Fruit fly (Drosophila melanogaster) whole organism: ENCODE measurements around the gene CG43319.

ENCODE experiments used
- CG8478 ChIP-seq: fragments of >200 bp; optimal IDR thresholded peaks from 2 replicates; lab custom pipeline; 2018; ENCODE audit warnings: inconsistent platforms
- Dll ChIP-seq: fragments of >200 bp; optimal IDR thresholded peaks from 2 replicates; lab custom pipeline; 2017
- EcR ChIP-seq, 2 experiments: fragments of >200 bp; optimal IDR thresholded peaks; 2 replicates each; lab custom pipeline; 2017; ENCODE audit warnings: missing biosample characterization in 2 of 2, missing genetic modification characterization in 2 of 2, missing genetic modification reagents in 2 of 2
- pan ChIP-seq: fragments of >200 bp; optimal IDR thresholded peaks from 2 replicates; lab custom pipeline; 2017
- psq ChIP-seq: fragments of >200 bp; optimal IDR thresholded peaks from 2 replicates; lab custom pipeline; 2017
- usp ChIP-seq: fragments of >200 bp; optimal IDR thresholded peaks from 2 replicates; lab custom pipeline; 2017; ENCODE audit warnings: missing biosample characterization, missing genetic modification characterization, mixed read lengths

The CG43319 gene

DNA sequence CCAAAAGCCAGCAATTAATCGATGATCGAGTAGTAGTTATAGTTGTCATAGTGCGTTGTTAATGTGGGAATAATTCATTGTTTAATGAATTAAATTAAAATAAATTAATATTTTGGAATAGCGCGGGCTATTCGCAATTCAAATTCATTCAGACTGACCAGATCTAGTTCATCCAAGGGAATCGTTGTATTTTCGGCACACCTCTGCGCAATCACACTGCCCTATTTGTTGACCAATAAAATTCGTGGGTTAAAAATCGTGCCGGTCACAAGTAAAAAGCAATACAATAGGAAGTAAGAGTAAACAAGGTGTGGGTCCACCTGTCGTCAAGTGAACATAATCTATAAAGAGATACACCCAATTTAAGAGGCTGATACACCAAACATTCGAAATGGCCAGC lies 15.1 kb upstream of the CG43319 start, which contains the start of gene CG12883:
CG12883 (plus strand) TSS at position 273 of the 400 bp plus-strand sequence.
- TF ChIP-seq EcR (GFP tag; optimal IDR thresholded peaks at IDR 0.05; lab: Kevin White, UChicago) (no peak), psq (lab: Kevin White, UChicago) (no peak), pan (lab: Kevin White, UChicago) (no peak), CG8478 (lab: Kevin White, UChicago) (no peak), usp (GFP tag; lab: Kevin White, UChicago) (no peak), Dll (lab: Kevin White, UChicago) (no peak)

DNA sequence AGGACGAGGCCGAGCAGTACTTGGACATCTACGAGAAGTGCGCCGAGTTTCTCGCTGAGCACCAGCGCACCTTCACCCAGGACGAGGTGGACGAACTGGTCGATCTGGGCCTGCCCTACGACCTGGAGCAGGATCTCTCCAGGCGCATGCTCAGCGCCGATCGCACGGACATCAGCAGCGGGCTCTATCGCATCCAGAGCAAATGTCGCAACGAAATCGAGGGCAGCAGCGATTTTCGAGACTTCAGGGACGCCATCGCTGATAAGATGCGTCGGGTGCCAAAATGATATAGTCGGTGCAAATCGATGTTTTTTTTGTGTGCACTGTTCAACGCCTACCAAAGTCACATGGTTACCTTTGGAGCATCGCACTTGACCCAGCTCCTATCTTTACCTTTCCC lies 14.5 kb upstream of the CG43319 start:
- TF ChIP-seq CG8478 (lab: Kevin White, UChicago) (no peak), usp (GFP tag; lab: Kevin White, UChicago) (no peak), psq (lab: Kevin White, UChicago) (no peak), pan (lab: Kevin White, UChicago) (no peak)

DNA sequence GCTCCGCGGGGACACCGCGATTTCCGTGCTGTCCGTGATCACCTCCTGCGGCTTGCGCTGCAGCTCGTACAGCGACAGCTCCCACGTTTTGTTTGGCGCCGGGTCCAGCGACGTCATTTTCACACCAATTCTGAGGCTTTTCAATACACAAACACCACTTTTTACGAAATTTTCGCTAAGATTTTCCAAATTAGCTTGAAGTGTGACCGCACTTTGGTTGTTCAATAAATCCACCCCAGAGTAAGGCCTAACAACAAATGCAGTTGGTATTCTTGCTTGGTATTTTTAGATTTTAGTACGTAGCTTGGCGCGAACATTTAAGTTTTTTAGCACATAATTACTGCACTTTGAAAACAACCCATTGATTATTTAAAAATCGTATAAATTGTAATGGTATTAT lies 12.3 kb upstream of the CG43319 start, which contains the start of gene Sce:
Sce (minus strand) TSS at position 231 of the 400 bp plus-strand sequence.
- TF ChIP-seq usp (GFP tag; lab: Kevin White, UChicago): no peak
- TF ChIP-seq CG8478 (lab: Kevin White, UChicago): no peak
- no peak for TF ChIP-seq pan (lab: Kevin White, UChicago)
- TF ChIP-seq Dll (lab: Kevin White, UChicago): no peak
- TF ChIP-seq psq (lab: Kevin White, UChicago): no peak
- no peak for TF ChIP-seq EcR (GFP tag; optimal IDR thresholded peaks at IDR 0.05; lab: Kevin White, UChicago)

DNA sequence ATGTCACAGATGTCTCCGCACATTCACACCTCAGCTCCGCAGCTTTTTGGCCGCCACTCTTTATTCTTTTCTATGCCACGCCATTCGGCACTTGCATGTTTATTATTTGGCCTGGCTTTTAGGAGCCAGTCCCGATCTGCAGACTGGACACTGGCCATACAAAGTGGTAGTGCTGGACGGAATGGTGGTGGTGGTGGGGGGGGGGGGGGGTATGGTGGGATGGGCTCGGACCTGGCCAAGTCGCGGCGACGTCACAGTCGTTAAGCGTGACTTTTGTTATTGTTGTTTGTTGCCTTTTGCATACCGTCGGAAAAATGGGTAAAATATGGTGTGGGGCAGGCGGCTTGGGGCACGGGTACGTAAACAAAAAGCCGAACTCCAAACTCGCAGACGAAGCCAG lies 9.0 kb upstream of the CG43319 start:
- TF ChIP-seq CG8478 (lab: Kevin White, UChicago) (no peak), usp (GFP tag; lab: Kevin White, UChicago) (no peak), Dll (lab: Kevin White, UChicago) (no peak), pan (lab: Kevin White, UChicago) (no peak), psq (lab: Kevin White, UChicago) (no peak)

DNA sequence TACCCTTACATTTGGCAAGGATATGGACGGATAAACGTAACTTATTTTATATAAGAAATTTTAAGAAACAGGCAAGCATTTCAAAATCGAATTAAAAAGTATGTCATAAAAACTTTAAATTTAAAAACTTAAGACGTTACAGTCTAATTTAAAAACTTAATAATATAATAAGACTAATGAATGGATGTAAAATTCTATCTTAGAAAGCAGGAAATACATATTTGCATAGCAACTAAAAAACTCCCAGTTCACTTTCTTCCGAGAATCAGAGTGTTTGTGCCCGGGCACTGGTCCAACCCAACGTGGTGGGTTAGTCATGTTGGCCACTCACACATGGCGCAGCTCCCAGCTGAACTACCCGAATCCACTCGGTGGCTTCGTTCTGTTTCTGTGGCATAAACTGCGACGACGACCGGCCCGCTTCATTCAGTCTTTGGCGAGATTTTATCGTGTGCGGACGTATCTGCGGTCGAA lies 8.5 kb upstream of the CG43319 start, which contains the start of gene CG12880:
CG12880 (plus strand) TSS at position 424 of the 474 bp plus-strand sequence.
- TF ChIP-seq Dll (lab: Kevin White, UChicago) (no peak), pan (lab: Kevin White, UChicago) (no peak), CG8478 (lab: Kevin White, UChicago) (no peak), psq (lab: Kevin White, UChicago) (no peak), usp (GFP tag; lab: Kevin White, UChicago) (no peak), EcR (GFP tag; optimal IDR thresholded peaks at IDR 0.05; lab: Kevin White, UChicago) (no peak)

DNA sequence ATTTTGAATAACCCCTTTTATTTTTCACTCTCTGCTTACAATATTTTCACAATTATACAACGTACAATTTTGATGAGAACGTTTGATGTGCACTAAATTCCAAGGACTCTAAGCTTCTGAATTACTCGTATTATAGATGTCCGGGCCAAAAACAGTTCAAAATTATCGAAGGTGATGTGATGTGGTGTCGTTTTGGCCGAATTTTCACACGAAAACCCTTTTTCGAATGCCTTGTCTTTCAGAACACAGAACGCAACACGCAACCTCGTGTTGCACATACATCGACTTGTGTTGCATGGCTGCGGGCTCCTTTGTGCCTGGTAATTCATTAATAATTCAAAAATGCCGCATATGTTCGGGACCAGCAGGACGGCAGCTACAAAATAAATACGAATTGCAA lies 6.1 kb upstream of the CG43319 start, which contains the start of gene CG31055:
CG31055 (minus strand) TSS at position 101 of the 400 bp plus-strand sequence.
- TF ChIP-seq EcR (GFP tag; optimal IDR thresholded peaks at IDR 0.05; lab: Kevin White, UChicago) (no peak), psq (lab: Kevin White, UChicago) (no peak)

DNA sequence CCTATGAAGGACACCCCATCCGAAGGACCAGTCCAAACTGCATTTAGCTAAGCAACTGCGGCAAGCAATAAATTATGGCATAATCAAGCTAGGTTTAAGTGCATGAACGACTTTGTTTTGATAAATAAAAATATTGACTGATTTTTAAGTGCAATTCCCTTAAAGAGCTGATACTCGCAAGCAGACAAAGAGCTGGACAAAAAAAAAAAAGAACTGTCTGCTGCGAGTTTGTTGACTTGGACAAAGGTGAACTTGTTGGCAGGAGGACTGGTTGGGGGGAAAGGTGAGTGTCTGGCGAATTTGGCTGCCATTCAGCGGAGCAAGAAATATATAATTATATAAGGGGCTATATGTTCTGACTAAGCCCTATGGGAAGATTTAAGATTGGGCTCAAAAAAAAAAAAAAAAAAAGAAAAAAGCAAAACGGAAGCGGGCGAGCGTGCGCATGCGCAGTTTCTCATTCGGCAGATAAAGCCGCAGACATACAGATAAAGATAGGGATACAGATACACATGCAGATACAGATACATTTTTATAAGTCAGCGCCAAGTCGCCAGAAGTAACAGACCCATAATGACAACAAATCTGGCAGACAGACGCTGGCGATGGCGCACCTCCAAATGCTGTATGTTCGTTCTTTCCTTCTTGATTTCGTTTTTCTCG lies 1.3 kb upstream of the CG43319 start:
- no peak for TF ChIP-seq CG8478 (lab: Kevin White, UChicago)
- no peak for TF ChIP-seq Dll (lab: Kevin White, UChicago)
- TF ChIP-seq pan (lab: Kevin White, UChicago): no peak
- no peak for TF ChIP-seq EcR (GFP tag; optimal IDR thresholded peaks at IDR 0.05; lab: Kevin White, UChicago)
- no peak for TF ChIP-seq usp (GFP tag; lab: Kevin White, UChicago)
- TF ChIP-seq psq (lab: Kevin White, UChicago): no peak

DNA sequence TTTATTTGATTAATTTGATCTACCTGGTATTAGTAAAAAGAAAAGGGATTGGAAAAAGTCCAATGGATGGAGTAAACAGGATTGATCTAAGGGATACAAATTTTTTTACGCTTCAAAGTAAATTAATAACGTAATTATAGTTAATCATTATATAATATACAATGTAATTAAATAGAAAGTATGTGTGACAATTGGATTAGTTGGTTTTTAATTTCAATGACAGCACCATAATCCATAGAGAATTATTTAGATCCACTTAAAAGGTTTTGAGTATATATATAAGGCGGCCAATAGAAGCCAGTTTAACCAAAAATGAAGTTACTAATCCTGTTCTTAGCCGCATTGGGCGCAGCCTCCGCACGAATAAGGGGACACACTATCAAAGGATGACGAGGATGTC lies 465 bp downstream of the CG43319 start, which contains the start of gene Acp98AB:
Acp98AB (plus strand) TSS at position 301 of the 400 bp plus-strand sequence.
- TF ChIP-seq psq (lab: Kevin White, UChicago) (no peak), usp (GFP tag; lab: Kevin White, UChicago) (no peak)

DNA sequence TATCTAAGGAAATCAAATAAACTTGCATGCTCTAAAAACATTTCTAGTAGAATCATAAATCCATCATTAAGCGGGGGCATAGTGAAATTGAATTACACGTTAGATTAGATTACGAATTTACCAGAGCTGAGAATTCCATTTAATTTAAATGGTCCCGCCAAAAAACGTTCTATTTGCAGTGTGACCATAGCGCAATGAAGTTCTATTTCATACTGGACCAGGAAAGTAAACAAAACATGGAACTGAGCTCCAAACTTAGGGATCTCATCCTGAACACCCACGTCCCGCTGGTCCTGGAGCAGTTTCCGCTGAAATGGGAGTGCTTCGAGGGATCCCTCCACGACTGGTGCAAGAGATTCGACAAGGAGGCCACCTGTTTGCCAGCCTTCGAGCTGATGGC lies 901 bp downstream of the CG43319 start, which contains the start of gene HSPBAP1:
HSPBAP1 (plus strand) TSS at position 217 of the 400 bp plus-strand sequence.
- no peak for TF ChIP-seq usp (GFP tag; lab: Kevin White, UChicago)
- TF ChIP-seq psq (lab: Kevin White, UChicago): no peak
- TF ChIP-seq EcR (GFP tag; optimal IDR thresholded peaks at IDR 0.05; lab: Kevin White, UChicago): no peak
- no peak for TF ChIP-seq CG8478 (lab: Kevin White, UChicago)
- no peak for TF ChIP-seq Dll (lab: Kevin White, UChicago)
- TF ChIP-seq pan (lab: Kevin White, UChicago): no peak

DNA sequence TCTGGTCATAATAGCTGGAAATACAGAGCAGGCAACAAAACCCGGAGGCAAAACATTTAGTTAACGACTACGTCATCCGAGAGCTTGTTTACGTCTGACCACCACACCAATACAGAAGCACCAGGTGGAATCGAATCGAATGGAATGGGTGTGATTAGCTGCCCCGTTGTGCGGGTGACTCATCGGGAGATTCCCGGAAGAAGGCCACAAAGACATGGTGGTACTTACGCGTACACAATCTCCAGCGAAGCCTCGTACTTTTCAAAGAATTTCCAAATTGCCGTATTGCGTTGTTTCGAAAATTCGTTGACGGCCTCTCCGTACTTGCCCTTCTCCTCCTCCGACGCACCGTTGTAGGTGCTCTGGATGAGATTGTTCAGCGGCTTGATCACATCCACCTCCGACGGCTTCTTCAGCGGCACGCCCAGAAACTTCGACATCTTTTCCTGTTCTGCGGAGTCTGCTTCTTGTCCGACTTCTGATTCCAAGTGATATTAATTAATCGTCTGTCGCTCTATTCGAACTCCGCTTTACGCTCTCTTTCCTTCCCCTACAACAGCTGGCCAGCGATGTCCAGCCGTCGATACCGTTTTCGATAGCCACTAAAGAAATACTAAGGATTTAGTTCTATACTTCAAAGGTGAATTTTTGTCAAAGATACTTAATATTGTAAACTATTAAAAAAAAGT lies 5.6 kb downstream of the CG43319 start, which contains the start of gene ALiX:
ALiX (minus strand) TSS at position 571 of the 689 bp plus-strand sequence.
- TF ChIP-seq EcR (GFP tag; optimal IDR thresholded peaks at IDR 0.05; lab: Kevin White, UChicago): no peak

DNA sequence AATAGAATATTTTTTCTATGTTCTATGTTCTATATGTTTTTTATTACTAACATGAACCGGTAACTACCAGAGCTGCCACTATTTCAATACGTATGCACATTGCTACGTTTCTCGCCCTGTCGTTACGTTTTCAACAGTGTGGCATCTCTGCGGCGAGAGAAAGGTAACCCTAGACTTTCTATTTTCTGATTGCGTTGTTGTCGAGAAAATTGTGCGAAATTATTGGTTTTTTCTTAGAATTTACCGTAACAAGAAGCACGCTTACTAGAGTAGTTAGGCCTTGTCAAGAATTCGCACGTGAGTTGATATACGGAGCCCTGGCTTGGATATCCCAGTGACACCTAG lies 6.1 kb downstream of the CG43319 start, which contains the start of gene btz:
btz (plus strand) TSS at position 133 of the 345 bp plus-strand sequence.
- TF ChIP-seq usp (GFP tag; lab: Kevin White, UChicago) (no peak), pan (lab: Kevin White, UChicago) (no peak), CG8478 (lab: Kevin White, UChicago) (no peak), EcR (GFP tag; optimal IDR thresholded peaks at IDR 0.05; lab: Kevin White, UChicago) (no peak), psq (lab: Kevin White, UChicago) (no peak), Dll (lab: Kevin White, UChicago) (no peak)
